Worm (Caenorhabditis elegans) whole organism, L2 larva: ENCODE measurements around the gene T08D2.8.
"Not testable (repeated sequence)": the region's sequence is repeated elsewhere in the genome, so short reads cannot be mapped to it uniquely, and the experiment has no call there.

Source experiments
- F13H6.1 ChIP-seq: sonication (generic microtip); optimal IDR thresholded peaks from 2 replicates; lab custom pipeline; 2016; ENCODE audit warnings: missing genetic modification characterization, missing compliant biosample characterization
- ZK546.5 ChIP-seq: sonication (generic microtip); optimal IDR thresholded peaks from 2 replicates; lab custom pipeline; 2017; ENCODE audit warnings: missing biosample characterization, missing genetic modification characterization
- alr-1 ChIP-seq: fragments of 150-350 bp; optimal IDR thresholded peaks from 2 replicates; lab custom pipeline; 2014; ENCODE audit warnings: missing biosample characterization, missing genetic modification characterization
- blmp-1 ChIP-seq: sonication (generic microtip); optimal IDR thresholded peaks from 2 replicates; lab custom pipeline; 2017; ENCODE audit warnings: missing genetic modification characterization, mild to moderate bottlenecking, missing compliant biosample characterization, antibody characterized with exemption, moderate library complexity; ENCODE audit not compliant: insufficient read depth
- elt-3 ChIP-seq: sonication (generic microtip); optimal IDR thresholded peaks from 2 replicates; lab custom pipeline; 2017; ENCODE audit warnings: missing biosample characterization, missing genetic modification characterization
- fos-1 ChIP-seq: fragments of 150-350 bp; optimal IDR thresholded peaks from 2 replicates; lab custom pipeline; 2014; ENCODE audit warnings: missing biosample characterization, missing genetic modification characterization
- gmeb-1 ChIP-seq: fragments of 150-350 bp; optimal IDR thresholded peaks from 2 replicates; lab custom pipeline; 2014; ENCODE audit warnings: missing biosample characterization, missing genetic modification characterization
- lin-13 ChIP-seq: fragments of 150-350 bp; optimal IDR thresholded peaks from 2 replicates; lab custom pipeline; 2014; ENCODE audit warnings: missing biosample characterization, missing genetic modification reagents, missing genetic modification characterization
- lsy-2 ChIP-seq, 2 experiments: fragments of 150-350 bp in 1 of 2; sonication (generic microtip) in 1 of 2; optimal IDR thresholded peaks; 2 replicates each; lab custom pipeline; 2014 to 2017; ENCODE audit warnings: missing biosample characterization in 2 of 2, missing genetic modification characterization in 2 of 2
- nhr-10 ChIP-seq: sonication (generic microtip); optimal IDR thresholded peaks from 2 replicates; lab custom pipeline; 2017; ENCODE audit warnings: missing biosample characterization, missing genetic modification characterization
- nhr-11 ChIP-seq: fragments of 150-350 bp; optimal IDR thresholded peaks from 2 replicates; lab custom pipeline; 2014; ENCODE audit warnings: missing biosample characterization, missing genetic modification characterization
- nhr-129 ChIP-seq: fragments of 150-350 bp; optimal IDR thresholded peaks from 2 replicates; lab custom pipeline; 2014; ENCODE audit warnings: missing biosample characterization, missing genetic modification characterization
- nhr-21 ChIP-seq: fragments of 150-350 bp; optimal IDR thresholded peaks from 2 replicates; lab custom pipeline; 2014; ENCODE audit warnings: missing biosample characterization, missing genetic modification characterization
- nhr-23 ChIP-seq: fragments of 150-350 bp; optimal IDR thresholded peaks from 2 replicates; lab custom pipeline; 2014; ENCODE audit warnings: missing biosample characterization, missing genetic modification reagents, missing genetic modification characterization
- nhr-237 ChIP-seq: fragments of 150-350 bp; optimal IDR thresholded peaks from 2 replicates; lab custom pipeline; 2014; ENCODE audit warnings: missing biosample characterization, missing genetic modification characterization
- nhr-25 ChIP-seq: fragments of 150-350 bp; sonication (generic microtip); optimal IDR thresholded peaks from 3 replicates; lab custom pipeline; 2014; ENCODE audit warnings: missing biosample characterization, missing genetic modification characterization
- nhr-6 ChIP-seq: fragments of 150-350 bp; optimal IDR thresholded peaks from 2 replicates; lab custom pipeline; 2014; ENCODE audit warnings: missing biosample characterization, missing genetic modification characterization
- nhr-77 ChIP-seq: fragments of 150-350 bp; optimal IDR thresholded peaks from 2 replicates; lab custom pipeline; 2014; ENCODE audit warnings: missing biosample characterization, missing genetic modification characterization
- peb-1 ChIP-seq: fragments of 150-350 bp; optimal IDR thresholded peaks from 2 replicates; lab custom pipeline; 2014; ENCODE audit warnings: missing biosample characterization, missing genetic modification characterization
- sem-4 ChIP-seq: fragments of 150-350 bp; optimal IDR thresholded peaks from 2 replicates; lab custom pipeline; 2014; ENCODE audit warnings: missing biosample characterization, missing genetic modification reagents, missing genetic modification characterization
- skn-1 ChIP-seq: sonication (generic microtip); optimal IDR thresholded peaks from 2 replicates; lab custom pipeline; 2017; ENCODE audit warnings: missing biosample characterization, missing genetic modification characterization
- snpc-4 ChIP-seq: fragments of 150-350 bp; optimal IDR thresholded peaks from 2 replicates; lab custom pipeline; 2014; ENCODE audit warnings: missing biosample characterization, missing genetic modification characterization
- unc-39 ChIP-seq: fragments of 150-350 bp; optimal IDR thresholded peaks from 2 replicates; lab custom pipeline; 2014; ENCODE audit warnings: missing biosample characterization, missing genetic modification characterization
- unc-55 ChIP-seq: fragments of 150-350 bp; sonication (generic microtip); optimal IDR thresholded peaks from 3 replicates; lab custom pipeline; 2014; ENCODE audit warnings: missing biosample characterization, missing genetic modification reagents, missing genetic modification characterization
- unc-62 ChIP-seq: fragments of 150-350 bp; optimal IDR thresholded peaks from 2 replicates; lab custom pipeline; 2014; ENCODE audit warnings: missing biosample characterization, missing genetic modification reagents, missing genetic modification characterization
- zag-1 ChIP-seq: fragments of 150-350 bp; optimal IDR thresholded peaks from 2 replicates; lab custom pipeline; 2014; ENCODE audit warnings: missing biosample characterization, missing genetic modification characterization
- ztf-4 ChIP-seq: fragments of 150-350 bp; optimal IDR thresholded peaks from 2 replicates; lab custom pipeline; 2014; ENCODE audit warnings: missing biosample characterization, missing genetic modification characterization

The T08D2.8 gene

ce11 chrX:196403-196802 lies 3.8 kb downstream of the T08D2.8 start:
- TF ChIP-seq unc-62 (no peak), peb-1 (tag; lab: Kevin White, UChicago) (no peak), nhr-237 (tag; lab: Kevin White, UChicago) (no peak), nhr-10 (tag; lab: Kevin White, UChicago) (no peak), nhr-21 (no peak), nhr-11 (tag; lab: Kevin White, UChicago) (no peak), sem-4 (tag; lab: Kevin White, UChicago) (no peak), nhr-6 (no peak), blmp-1 (no peak), nhr-77 (no peak), unc-55 (GFP tag; lab: Kevin White, UChicago) (no peak), lin-13 (GFP tag; lab: Kevin White, UChicago) (no peak), ZK546.5 (tag; lab: Kevin White, UChicago) (no peak), skn-1 (tag; lab: Kevin White, UChicago) (no peak), fos-1 (tag; lab: Kevin White, UChicago) (no peak), gmeb-1 (tag; lab: Kevin White, UChicago) (no peak), nhr-23 (tag; lab: Kevin White, UChicago) (no peak), lsy-2 (tag; optimal IDR thresholded peaks at IDR 0.05; lab: Kevin White, UChicago) (no peak), alr-1 (tag; lab: Kevin White, UChicago) (no peak), ztf-4 (no peak)
- TF ChIP-seq, all 48 proteins: peak for 0

DNA sequence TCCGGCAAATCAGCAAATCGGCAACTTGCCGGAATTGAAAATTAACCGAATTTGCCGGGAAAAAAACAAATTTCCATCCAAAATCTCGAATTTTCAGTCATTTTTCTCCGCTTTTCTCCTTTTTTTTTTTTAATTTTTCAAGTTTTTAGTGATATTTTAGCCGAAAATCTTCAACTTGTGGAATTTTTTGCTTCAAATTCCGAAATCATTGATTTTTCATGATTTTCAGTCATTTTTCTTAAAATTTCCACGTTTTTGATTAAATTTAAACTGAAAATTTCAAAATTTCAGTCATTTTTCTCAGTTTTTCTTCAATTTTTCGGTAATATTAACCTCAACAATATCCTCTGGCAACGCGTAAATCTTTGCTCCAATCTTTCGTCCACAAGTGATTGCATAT lies 17.1 kb downstream of the T08D2.8 start, which contains the start of gene Y73B3B.3:
Gene Y73B3B.3 (plus strand): TSS at position 301 of the 400 bp plus-strand sequence.
- TF ChIP-seq lin-13 (GFP tag; lab: Kevin White, UChicago); nhr-23 (tag; lab: Kevin White, UChicago); nhr-21: not testable (repeated sequence)
- TF ChIP-seq, all 48 proteins: peak for 0; not testable (repeated sequence) for 48

- not testable (repeated sequence) for TF ChIP-seq unc-39, elt-3, nhr-129 (tag; lab: Kevin White, UChicago)
Measured at ce11 chrX:211141-211540, 18.5 kb downstream of the T08D2.8 start, which contains the start of gene Y73B3B.1. Y73B3B.1 (minus strand) TSS chrX:211241.

- not testable (repeated sequence) for TF ChIP-seq lin-13 (GFP tag; lab: Kevin White, UChicago); zag-1; snpc-4 (tag; lab: Kevin White, UChicago)
Measured at ce11 chrX:215488-215887, 22.9 kb downstream of the T08D2.8 start, which contains the start of gene set-28. set-28 (minus strand) TSS chrX:215588.

DNA sequence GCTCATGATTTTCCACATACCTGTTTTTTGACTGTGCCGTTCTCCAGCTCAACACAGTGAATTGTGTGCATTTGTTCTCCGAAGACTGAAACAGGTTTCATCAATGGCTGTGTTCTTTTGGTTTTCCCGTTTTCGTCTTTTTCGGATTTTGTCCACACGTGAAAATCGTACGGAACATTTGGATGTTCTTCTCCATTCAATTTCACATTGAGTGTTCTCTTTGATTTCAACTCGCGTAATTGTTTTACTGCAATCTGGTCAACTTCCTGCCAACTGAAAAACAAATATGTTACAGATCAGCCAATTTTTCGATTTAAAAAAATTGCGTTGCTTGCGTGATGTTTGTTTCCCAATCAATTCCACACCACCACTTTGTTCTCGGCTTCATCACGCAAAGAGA lies 36.7 kb downstream of the T08D2.8 start, which contains the start of gene AC8.3:
Gene AC8.3 (minus strand): TSS at position 101 of the 400 bp plus-strand sequence.
- TF ChIP-seq F13H6.1 (tag; lab: Kevin White, UChicago); nhr-25; snpc-4 (tag; lab: Kevin White, UChicago): not testable (repeated sequence)

ce11 chrX:239077-239476 lies 46.4 kb downstream of the T08D2.8 start, which contains the start of gene AC8.10:
AC8.10 (minus strand) TSS chrX:239177.
- TF ChIP-seq fos-1 (tag; lab: Kevin White, UChicago); nhr-129 (tag; lab: Kevin White, UChicago); unc-55 (GFP tag; lab: Kevin White, UChicago): not testable (repeated sequence)
